Worm (Caenorhabditis elegans): ENCODE data around the gene acl-7.
A peak's percentile ranks its signal among the peaks of the same experiment; 100 is the strongest.

ce11 chrII:12787831-12788248 is 28.4 kb downstream of the acl-7 start, which contains the start of gene alkb-7:
- TF ChIP-seq Y95B8A.8 (GFP tag; IDR thresholded peaks at IDR 0.05) (peak; percentile 10; the same call in 1 of the 2 replicates), nhr-90 (tag; optimal IDR thresholded peaks at IDR 0.05) (no peak)
